Fruit fly (Drosophila melanogaster): ENCODE measurements around the gene CG15036.

CG15036 gene

dm6 chrX:7416953-7417352 is 7.7 kb downstream of the CG15036 start, which contains the start of gene CG34337:
Gene CG34337, plus strand, starts transcription at chrX:7417253.
- TF ChIP-seq peb (GFP tag; IDR thresholded peaks at IDR 0.05) (no peak), corto (GFP tag; optimal IDR thresholded peaks at IDR 0.05) (no peak), Neu2 (GFP tag; optimal IDR thresholded peaks at IDR 0.05; ENCODE audit: borderline replicate concordance) (no peak), sens (GFP tag) (peak; percentile 1), CG12071 (GFP tag; optimal IDR thresholded peaks at IDR 0.05) (no peak), NC2α (GFP tag; optimal IDR thresholded peaks at IDR 0.05) (no peak), gcm2 (GFP tag; optimal IDR thresholded peaks at IDR 0.05) (no peak)

dm6 chrX:7415027-7415426 is 9.6 kb downstream of the CG15036 start:
- TF ChIP-seq CG6813 (GFP tag; optimal IDR thresholded peaks at IDR 0.05) (no peak), Nf-YB (GFP tag; optimal IDR thresholded peaks at IDR 0.05) (no peak), CG42726 (GFP tag; IDR thresholded peaks at IDR 0.05; ENCODE audit: partially characterized antibody) (no peak), disco-r (GFP tag; optimal IDR thresholded peaks at IDR 0.05) (no peak), CG11085 (GFP tag; IDR thresholded peaks at IDR 0.05) (no peak), CG7963 (GFP tag; IDR thresholded peaks at IDR 0.05; ENCODE audit: partially characterized antibody) (no peak), CG6683 (GFP tag; optimal IDR thresholded peaks at IDR 0.05) (no peak), CG3281 (GFP tag; optimal IDR thresholded peaks at IDR 0.05) (no peak), CG2129 (GFP tag; IDR thresholded peaks at IDR 0.05; ENCODE audit: partially characterized antibody) (no peak), nerfin-2 (GFP tag; IDR thresholded peaks at IDR 0.05; ENCODE audit: partially characterized antibody) (no peak), Oaz (GFP tag; IDR thresholded peaks at IDR 0.05) (no peak), CG7556 (GFP tag; optimal IDR thresholded peaks at IDR 0.05) (no peak), CG5180 (GFP tag; optimal IDR thresholded peaks at IDR 0.05) (no peak), wek (GFP tag; optimal IDR thresholded peaks at IDR 0.05) (no peak), ken (GFP tag; IDR thresholded peaks at IDR 0.05) (0 out of 3 replicates have a peak, but pooled peaks have one; percentile 4), Side (GFP tag; optimal IDR thresholded peaks at IDR 0.05) (no peak), Hr78 (GFP tag; optimal IDR thresholded peaks at IDR 0.05) (peak in 1 of 2 experiments; percentile 18), H15 (GFP tag; IDR thresholded peaks at IDR 0.05) (no peak), mirr (GFP tag; optimal IDR thresholded peaks at IDR 0.05) (no peak), CG12155 (GFP tag; optimal IDR thresholded peaks at IDR 0.05) (no peak), scrt (GFP tag; optimal IDR thresholded peaks at IDR 0.05) (no peak), kay (GFP tag; optimal IDR thresholded peaks at IDR 0.05) (no peak), CG13894 (tag; optimal IDR thresholded peaks at IDR 0.05) (no peak), tna (GFP tag; IDR thresholded peaks at IDR 0.05; ENCODE audit: partially characterized antibody) (no peak), E2f2 (GFP tag; IDR thresholded peaks at IDR 0.05) (no peak), Xbp1 (GFP tag; optimal IDR thresholded peaks at IDR 0.05) (peak; percentile 12), zen2 (GFP tag; IDR thresholded peaks at IDR 0.05; ENCODE audit: partially characterized antibody) (no peak), CG7786 (GFP tag; optimal IDR thresholded peaks at IDR 0.05) (no peak), CG43689 (GFP tag; IDR thresholded peaks at IDR 0.05) (no peak), stwl (tag; optimal IDR thresholded peaks at IDR 0.05) (no peak), zen (tag; optimal IDR thresholded peaks at IDR 0.05) (no peak), Scr (GFP tag; IDR thresholded peaks at IDR 0.05; ENCODE audit: partially characterized antibody) (no peak), az2 (GFP tag; optimal IDR thresholded peaks at IDR 0.05) (peak; percentile 15), Oli (tag; optimal IDR thresholded peaks at IDR 0.05) (peak; percentile 12), shn (GFP tag; optimal IDR thresholded peaks at IDR 0.05) (no peak), CG4730 (GFP tag; IDR thresholded peaks at IDR 0.05) (no peak), CG12391 (tag; optimal IDR thresholded peaks at IDR 0.05) (peak; percentile 13), CG9932 (GFP tag; IDR thresholded peaks at IDR 0.05) (0 out of 2 replicates have a peak, but pooled peaks have one; percentile 17), lmd (GFP tag; IDR thresholded peaks at IDR 0.05) (peak; percentile 8; the same call in 1 of the 2 replicates), Xrp1 (GFP tag; IDR thresholded peaks at IDR 0.05) (peak; percentile 54; the same call in 1 of the 2 replicates), CG15601 (tag; optimal IDR thresholded peaks at IDR 0.05) (no peak), CG3407 (GFP tag; optimal IDR thresholded peaks at IDR 0.05) (no peak)
